Fruit fly (Drosophila melanogaster) whole organism, embryonic: ENCODE data around the gene cbt.

ENCODE experiments used
- Abd-B ChIP-seq: fragments of 200-800 bp; sonication (Bioruptor generic); optimal IDR thresholded peaks from 2 replicates; lab custom pipeline; 2018; ENCODE audit warnings: missing biosample characterization, mild to moderate bottlenecking, missing genetic modification characterization, moderate library complexity
- B-H2 ChIP-seq: fragments of 200-800 bp; sonication (Bioruptor generic); optimal IDR thresholded peaks from 2 replicates; lab custom pipeline; 2018; ENCODE audit warnings: missing biosample characterization, mild to moderate bottlenecking, missing genetic modification characterization
- Blimp-1 ChIP-seq: fragments of 200-800 bp; sonication (Bioruptor generic); optimal IDR thresholded peaks from 3 replicates; lab custom pipeline; 2018; ENCODE audit warnings: missing biosample characterization, missing genetic modification characterization, mild to moderate bottlenecking, moderate library complexity, missing genetic modification reagents
- CG10147 ChIP-seq: fragments of 200-800 bp; sonication (Bioruptor generic); optimal IDR thresholded peaks from 2 replicates; lab custom pipeline; 2019; ENCODE audit warnings: missing biosample characterization, mild to moderate bottlenecking, missing genetic modification characterization, moderate library complexity
- CG11085 ChIP-seq: fragments of 200-800 bp; sonication (Bioruptor generic); IDR thresholded peaks from 2 replicates; pipeline ENCODE4 v1.3.6; 2022; ENCODE audit warnings: missing biosample characterization, missing genetic modification characterization
- CG11695 ChIP-seq: fragments of 200-800 bp; sonication (Bioruptor generic); IDR thresholded peaks from 3 replicates; pipeline ENCODE4 v1.3.6; 2022; ENCODE audit warnings: missing biosample characterization, missing genetic modification characterization
- CG11696 ChIP-seq: fragments of 200-800 bp; sonication (Bioruptor generic); IDR thresholded peaks from 2 replicates; pipeline ENCODE4 v1.3.6; 2022; ENCODE audit warnings: missing biosample characterization, missing genetic modification characterization
- CG12744 ChIP-seq: fragments of 200-800 bp; sonication (Bioruptor generic); optimal IDR thresholded peaks from 2 replicates; lab custom pipeline; 2016; ENCODE audit warnings: missing biosample characterization, missing genetic modification characterization
- CG17612 ChIP-seq: fragments of 200-800 bp; sonication (Bioruptor generic); IDR thresholded peaks from 2 replicates; pipeline ENCODE4 v1.3.6; 2022; ENCODE audit warnings: missing biosample characterization, missing genetic modification characterization
- CG17802 ChIP-seq: fragments of 200-800 bp; sonication (Bioruptor generic); optimal IDR thresholded peaks from 2 replicates; lab custom pipeline; 2018; ENCODE audit warnings: missing biosample characterization, mild to moderate bottlenecking, missing genetic modification characterization, moderate library complexity
- CG2120 ChIP-seq: fragments of 200-800 bp; sonication (Bioruptor generic); optimal IDR thresholded peaks from 3 replicates; lab custom pipeline; 2016; ENCODE audit warnings: missing biosample characterization, missing genetic modification characterization
- CG2129 ChIP-seq: fragments of 200-800 bp; sonication (Bioruptor generic); IDR thresholded peaks from 2 replicates; pipeline ENCODE4 v1.3.6; 2022; ENCODE audit warnings: missing biosample characterization, missing genetic modification characterization; ENCODE audit not compliant: partially characterized antibody
- CG32772 ChIP-seq: fragments of 200-800 bp; sonication (Bioruptor generic); IDR thresholded peaks from 2 replicates; pipeline ENCODE4 v1.3.6; 2022; ENCODE audit warnings: missing biosample characterization, missing genetic modification characterization
- CG3838 ChIP-seq: fragments of 200-800 bp; sonication (Bioruptor generic); optimal IDR thresholded peaks from 3 replicates; lab custom pipeline; 2016; ENCODE audit warnings: missing biosample characterization, missing genetic modification characterization
- CG4360 ChIP-seq: fragments of 200-800 bp; sonication (Bioruptor generic); IDR thresholded peaks from 2 replicates; pipeline ENCODE4 v1.3.6; 2022; ENCODE audit warnings: missing biosample characterization, missing genetic modification characterization
- CG43689 ChIP-seq: fragments of 200-800 bp; sonication (Bioruptor generic); IDR thresholded peaks from 2 replicates; pipeline ENCODE4 v1.3.6; 2022; ENCODE audit warnings: missing biosample characterization, missing genetic modification characterization
- CG6791 ChIP-seq: fragments of 200-800 bp; sonication (Bioruptor generic); IDR thresholded peaks from 3 replicates; pipeline ENCODE4 v1.3.6; 2022; ENCODE audit warnings: missing biosample characterization, missing genetic modification characterization; ENCODE audit not compliant: partially characterized antibody
- CHES-1-like ChIP-seq: fragments of 200-800 bp; sonication (Bioruptor generic); optimal IDR thresholded peaks from 2 replicates; lab custom pipeline; 2016; ENCODE audit warnings: missing biosample characterization, missing genetic modification characterization
- Dbx ChIP-seq: fragments of 200-800 bp; sonication (Bioruptor generic); IDR thresholded peaks from 3 replicates; pipeline ENCODE4 v1.3.6; 2022; ENCODE audit warnings: missing biosample characterization, missing genetic modification characterization
- Dip2 ChIP-seq: fragments of 200-800 bp; sonication (Bioruptor generic); IDR thresholded peaks from 2 replicates; pipeline ENCODE4 v1.3.6; 2022; ENCODE audit warnings: missing biosample characterization, missing genetic modification characterization
- Doc2 ChIP-seq: fragments of 200-800 bp; sonication (Bioruptor generic); IDR thresholded peaks from 2 replicates; pipeline ENCODE4 v1.3.6; 2022; ENCODE audit warnings: missing biosample characterization, missing genetic modification characterization
- Dref ChIP-seq: fragments of 200-800 bp; sonication (Bioruptor generic); IDR thresholded peaks from 2 replicates; pipeline ENCODE4 v1.3.6; 2022; ENCODE audit warnings: missing biosample characterization, missing genetic modification characterization
- Fer1 ChIP-seq: fragments of 200-800 bp; sonication (Bioruptor generic); optimal IDR thresholded peaks from 2 replicates; lab custom pipeline; 2017; ENCODE audit warnings: missing biosample characterization, mild to moderate bottlenecking, missing genetic modification characterization
- GATAe ChIP-seq: fragments of 200-800 bp; sonication (Bioruptor generic); conservative IDR thresholded peaks from 2 replicates; pipeline ENCODE4 v1.3.6; 2022; ENCODE audit warnings: missing biosample characterization, missing genetic modification characterization
- HLH3B ChIP-seq: fragments of 200-800 bp; sonication (Bioruptor generic); IDR thresholded peaks from 2 replicates; pipeline ENCODE4 v1.3.6; 2022; ENCODE audit warnings: missing biosample characterization, missing genetic modification characterization
- Myb ChIP-seq: fragments of 200-800 bp; sonication (Bioruptor generic); optimal IDR thresholded peaks from 2 replicates; lab custom pipeline; 2016; ENCODE audit warnings: missing biosample characterization, missing genetic modification characterization
- NFAT ChIP-seq: fragments of 200-800 bp; sonication (Bioruptor generic); IDR thresholded peaks from 2 replicates; pipeline ENCODE4 v1.3.6; 2022; ENCODE audit warnings: missing biosample characterization, missing genetic modification characterization
- TFAM ChIP-seq: fragments of 200-800 bp; sonication (Bioruptor generic); optimal IDR thresholded peaks from 2 replicates; lab custom pipeline; 2017; ENCODE audit warnings: missing biosample characterization, missing genetic modification characterization, inconsistent platforms
- Trl ChIP-seq, 3 experiments: fragments of >200 bp in 2 of 3; fragments of 200-800 bp in 1 of 3; sonication (Bioruptor generic) in 1 of 3; optimal IDR thresholded peaks; 2 replicates in 1 of 3; 3 replicates in 2 of 3; lab custom pipeline; 2016 to 2017; ENCODE audit warnings: missing biosample characterization in 1 of 3, missing genetic modification characterization in 1 of 3
- ara ChIP-seq: fragments of 200-800 bp; sonication (Bioruptor generic); IDR thresholded peaks from 2 replicates; pipeline ENCODE4 v1.3.6; 2022; ENCODE audit warnings: missing biosample characterization, missing genetic modification characterization
- cas ChIP-seq: fragments of 200-800 bp; sonication (Bioruptor generic); IDR thresholded peaks from 2 replicates; pipeline ENCODE4 v1.3.6; 2022; ENCODE audit warnings: missing biosample characterization, missing genetic modification characterization
- crol ChIP-seq: fragments of 200-800 bp; sonication (Bioruptor generic); IDR thresholded peaks from 2 replicates; pipeline ENCODE4 v1.3.6; 2022; ENCODE audit warnings: missing biosample characterization, missing genetic modification characterization
- danr ChIP-seq: fragments of 200-800 bp; sonication (Bioruptor generic); IDR thresholded peaks from 2 replicates; pipeline ENCODE4 v1.3.6; 2022; ENCODE audit warnings: missing biosample characterization, missing genetic modification characterization
- dmrt11E ChIP-seq: fragments of 200-800 bp; sonication (Bioruptor generic); optimal IDR thresholded peaks from 3 replicates; lab custom pipeline; 2018; ENCODE audit warnings: missing biosample characterization, mild to moderate bottlenecking, missing genetic modification characterization, moderate library complexity
- dpn ChIP-seq, 2 experiments: fragments of 200-800 bp; sonication (Bioruptor generic); optimal IDR thresholded peaks; 3 replicates each; lab custom pipeline; 2016; ENCODE audit warnings: missing biosample characterization in 2 of 2, missing genetic modification characterization in 2 of 2
- eve ChIP-seq, 2 experiments: fragments of >200 bp; optimal IDR thresholded peaks; 2 replicates each; lab custom pipeline; 2017; ENCODE audit warnings: missing biosample characterization in 2 of 2, missing genetic modification characterization in 2 of 2
- ewg ChIP-seq: fragments of 200-800 bp; sonication (Bioruptor generic); optimal IDR thresholded peaks from 3 replicates; lab custom pipeline; 2017; ENCODE audit warnings: mild to moderate bottlenecking, missing biosample characterization, missing genetic modification reagents, missing genetic modification characterization
- exex ChIP-seq: fragments of 200-800 bp; sonication (Bioruptor generic); optimal IDR thresholded peaks from 4 replicates; lab custom pipeline; 2018; ENCODE audit warnings: missing biosample characterization, mild to moderate bottlenecking, missing genetic modification characterization, moderate library complexity
- fd3F ChIP-seq: fragments of 200-800 bp; sonication (Bioruptor generic); optimal IDR thresholded peaks from 2 replicates; lab custom pipeline; 2018; ENCODE audit warnings: missing biosample characterization, mild to moderate bottlenecking, missing genetic modification characterization, moderate library complexity
- gce ChIP-seq: fragments of 200-800 bp; sonication (Bioruptor generic); IDR thresholded peaks from 3 replicates; pipeline ENCODE4 v1.3.6; 2022; ENCODE audit warnings: missing biosample characterization, missing genetic modification characterization
- grau ChIP-seq: fragments of 200-800 bp; optimal IDR thresholded peaks from 3 replicates; lab custom pipeline; 2019; ENCODE audit warnings: missing biosample characterization, mild to moderate bottlenecking, missing genetic modification characterization, moderate library complexity
- knrl ChIP-seq: fragments of 200-800 bp; sonication (Bioruptor generic); IDR thresholded peaks from 3 replicates; pipeline ENCODE4 v1.3.6; 2022; ENCODE audit warnings: missing biosample characterization, missing genetic modification characterization; ENCODE audit not compliant: partially characterized antibody
- nerfin-1 ChIP-seq: fragments of 200-800 bp; sonication (Bioruptor generic); optimal IDR thresholded peaks from 3 replicates; lab custom pipeline; 2019; ENCODE audit warnings: missing biosample characterization, mild to moderate bottlenecking, missing genetic modification characterization, moderate library complexity
- nerfin-2 ChIP-seq: fragments of 200-800 bp; sonication (Bioruptor generic); IDR thresholded peaks from 2 replicates; pipeline ENCODE4 v1.3.6; 2022; ENCODE audit warnings: missing biosample characterization, missing genetic modification characterization; ENCODE audit not compliant: partially characterized antibody
- oc ChIP-seq: fragments of 200-800 bp; sonication (Bioruptor generic); optimal IDR thresholded peaks from 2 replicates; lab custom pipeline; 2018; ENCODE audit warnings: missing biosample characterization, mild to moderate bottlenecking, missing genetic modification characterization, moderate library complexity
- otp ChIP-seq: fragments of 200-800 bp; sonication (Bioruptor generic); IDR thresholded peaks from 3 replicates; pipeline ENCODE4, ENCODE4 v1.3.6; 2022; ENCODE audit warnings: missing biosample characterization, missing genetic modification characterization
- pros ChIP-seq: fragments of 200-800 bp; sonication (Bioruptor generic); optimal IDR thresholded peaks from 3 replicates; lab custom pipeline; 2019; ENCODE audit warnings: missing biosample characterization, mild to moderate bottlenecking, missing genetic modification characterization, moderate library complexity
- sob ChIP-seq: fragments of 200-800 bp; sonication (Bioruptor generic); IDR thresholded peaks from 2 replicates; pipeline ENCODE4 v1.3.6; 2022; ENCODE audit warnings: missing biosample characterization, missing genetic modification characterization
- ttk ChIP-seq: fragments of 200-800 bp; sonication (Bioruptor generic); IDR thresholded peaks from 2 replicates; pipeline ENCODE4 v2.1.2; 2022; ENCODE audit warnings: missing biosample characterization, missing genetic modification characterization

Gene cbt

dm6 chr2L:470336-470934 lies 9.1 kb downstream of the cbt start (continued):
- no peak for TF ChIP-seq CG17802 (tag; lab: Kevin White, UChicago)
- no peak for TF ChIP-seq CG2129 (GFP tag; lab: Robert Waterston, UW)
- no peak for TF ChIP-seq CG4360
- TF ChIP-seq Dref (GFP tag; lab: Robert Waterston, UW), result no peak
- peak; percentile 70; the same call in 1 of the 2 replicates for TF ChIP-seq ttk (GFP tag; lab: Robert Waterston, UW)
- no peak for TF ChIP-seq Dip2 (GFP tag; lab: Robert Waterston, UW)
- 0 out of 3 replicates have a peak, but pooled peaks have one; percentile 18 for TF ChIP-seq otp (GFP tag; lab: Robert Waterston, UW)
- TF ChIP-seq CG11085 (GFP tag; lab: Robert Waterston, UW), result peak; percentile 26
- TF ChIP-seq ewg (GFP tag; lab: Kevin White, UChicago), result peak; percentile 61
- TF ChIP-seq eve (GFP tag; optimal IDR thresholded peaks at IDR 0.05; lab: Kevin White, UChicago), result peak in 1 of 2 experiments; percentile 91
- TF ChIP-seq CG11696 (GFP tag; lab: Robert Waterston, UW), result peak; percentile 60
- no peak for TF ChIP-seq CG6791
- TF ChIP-seq CG43689, result peak; percentile 37; the same call in 1 of the 2 replicates
- TF ChIP-seq danr, result peak; percentile 68; the same call in 1 of the 2 replicates
- no peak for TF ChIP-seq Trl (optimal IDR thresholded peaks at IDR 0.05; lab: Kevin White, UChicago)
- TF ChIP-seq Trl (GFP tag; optimal IDR thresholded peaks at IDR 0.05; lab: Kevin White, UChicago), result peak; percentile 85
- TF ChIP-seq nerfin-1 (tag; lab: Kevin White, UChicago), result peak; percentile 27
- no peak for TF ChIP-seq Doc2 (GFP tag; lab: Robert Waterston, UW)
- TF ChIP-seq HLH3B (GFP tag; lab: Robert Waterston, UW), result peak; percentile 71
- TF ChIP-seq dmrt11E (tag; lab: Kevin White, UChicago), result no peak
- peak; percentile 71 for TF ChIP-seq Myb
- TF ChIP-seq CG10147, result peak; percentile 75
- TF ChIP-seq CG2120 (GFP tag; lab: Kevin White, UChicago), result peak; percentile 93
- peak; percentile 69 for TF ChIP-seq grau (tag; lab: Kevin White, UChicago)
- peak; percentile 76 for TF ChIP-seq CG32772 (GFP tag; lab: Robert Waterston, UW)
- peak; percentile 45; the same call in 2 of the 3 replicates for TF ChIP-seq Dbx
- peak; percentile 87 for TF ChIP-seq Fer1 (GFP tag; lab: Kevin White, UChicago)
- peak; percentile 74 for TF ChIP-seq CG3838 (GFP tag; lab: Kevin White, UChicago)
- peak; percentile 2 for TF ChIP-seq B-H2 (GFP tag; lab: Kevin White, UChicago)
- peak; percentile 82 for TF ChIP-seq CG11695
- peak; percentile 38 for TF ChIP-seq TFAM (GFP tag; lab: Kevin White, UChicago)
- peak; percentile 21 for TF ChIP-seq oc (tag; lab: Kevin White, UChicago)
- TF ChIP-seq NFAT, result no peak
- TF ChIP-seq dpn (GFP tag; optimal IDR thresholded peaks at IDR 0.05; lab: Kevin White, UChicago), result peak; percentile 80 to 82
- peak; percentile 94 for TF ChIP-seq crol
- no peak for TF ChIP-seq pros
- TF ChIP-seq CG12744 (GFP tag; lab: Kevin White, UChicago), result peak; percentile 74
- peak; percentile 81 for TF ChIP-seq Abd-B (GFP tag; lab: Kevin White, UChicago)
- no peak for TF ChIP-seq nerfin-2
- peak; percentile 57 for TF ChIP-seq fd3F (GFP tag; lab: Kevin White, UChicago)
- TF ChIP-seq Blimp-1, result peak; percentile 64
- peak; percentile 52; the same call in 1 of the 2 replicates for TF ChIP-seq CG17612
- TF ChIP-seq knrl (GFP tag; lab: Robert Waterston, UW), result no peak
- 0 out of 3 replicates have a peak, but pooled peaks have one; percentile 35 for TF ChIP-seq gce (GFP tag; lab: Robert Waterston, UW)
- peak; percentile 70; the same call in 1 of the 2 replicates for TF ChIP-seq ara (GFP tag; lab: Robert Waterston, UW)
- TF ChIP-seq sob (GFP tag; lab: Robert Waterston, UW), result peak; percentile 81
- TF ChIP-seq GATAe (GFP tag; lab: Robert Waterston, UW), result peak; percentile 34; the same call in 1 of the 2 replicates
- TF ChIP-seq CHES-1-like (GFP tag; lab: Kevin White, UChicago), result peak; percentile 88
- TF ChIP-seq exex, result peak; percentile 58
- TF ChIP-seq cas (GFP tag; lab: Robert Waterston, UW), result no peak
